Fruit fly (Drosophila melanogaster): Measurements from ENCODE around the gene gzl.

gzl gene

DNA sequence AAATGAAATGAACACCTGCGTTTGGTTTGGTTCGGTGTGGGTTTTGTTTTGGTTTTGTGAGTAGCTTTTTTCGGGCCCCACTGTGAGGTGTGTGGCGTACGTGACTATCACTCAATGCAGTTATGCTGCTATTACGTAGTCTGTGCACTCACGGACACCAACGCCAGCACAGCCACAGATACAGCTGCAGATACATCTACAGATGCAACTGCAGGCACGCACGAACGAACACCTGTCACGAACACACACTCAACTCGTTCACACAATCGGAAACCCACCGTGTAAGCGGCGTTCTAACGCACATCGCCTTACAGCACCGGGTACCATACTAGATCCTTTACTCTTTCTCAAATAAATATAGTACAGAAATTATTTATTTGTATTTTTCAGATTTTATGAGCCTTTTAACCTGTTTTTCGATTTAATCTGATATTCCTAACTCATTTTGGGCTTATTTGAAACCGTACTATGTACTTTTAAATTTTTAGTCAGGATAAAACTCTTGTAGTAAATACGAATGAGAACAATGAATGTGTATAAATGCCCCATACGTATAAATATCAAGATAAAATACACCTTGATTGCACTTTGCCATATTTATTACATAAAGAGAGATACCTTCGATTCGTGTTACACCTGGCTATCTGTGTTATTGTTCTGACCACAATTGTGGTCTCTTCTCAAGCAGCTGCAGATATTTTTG is 42.9 kb downstream of the gzl start:
- TF ChIP-seq CG7045 (GFP tag; optimal IDR thresholded peaks at IDR 0.05) (peak; percentile 30), CG5204 (GFP tag; optimal IDR thresholded peaks at IDR 0.05) (peak; percentile 6), CG1620 (GFP tag; optimal IDR thresholded peaks at IDR 0.05) (no peak), Mnt (GFP tag; optimal IDR thresholded peaks at IDR 0.05) (no peak)

DNA sequence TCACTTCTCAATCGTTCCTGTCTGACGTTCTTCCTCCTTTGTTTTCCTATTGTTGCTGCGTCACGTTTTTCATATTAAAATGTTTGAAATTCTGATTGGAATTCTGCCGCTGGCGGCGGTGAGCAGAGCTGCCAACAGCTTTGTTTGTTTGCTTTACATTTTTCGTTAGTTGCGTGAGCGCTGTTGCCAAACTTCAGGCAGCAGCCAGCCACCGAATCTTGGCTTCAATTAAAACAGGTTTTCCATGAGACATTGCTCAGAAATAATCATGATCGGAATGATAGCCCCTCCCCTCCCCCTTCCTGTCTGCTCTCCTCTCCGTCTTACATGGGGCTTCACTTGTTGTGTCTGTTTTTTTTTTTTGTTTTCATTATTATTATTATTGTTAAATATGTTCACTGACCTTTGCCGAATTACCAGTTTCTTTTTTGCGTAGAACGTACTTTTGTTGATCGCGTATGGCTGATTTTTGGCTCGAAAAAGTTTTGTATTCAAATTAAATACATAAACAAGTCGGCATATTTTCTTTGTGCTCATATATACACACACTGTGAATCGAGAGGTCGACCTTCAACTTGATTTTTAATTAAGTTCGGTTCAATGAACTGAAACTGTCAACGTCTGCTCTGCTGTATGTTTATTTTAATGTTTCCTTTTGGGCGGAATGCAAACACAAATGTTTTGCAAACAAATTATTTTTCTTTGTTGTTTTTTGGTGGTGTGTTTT is 43.6 kb downstream of the gzl start:
- TF ChIP-seq tj (GFP tag; optimal IDR thresholded peaks at IDR 0.05) (peak; percentile 4), bab1 (GFP tag; optimal IDR thresholded peaks at IDR 0.05) (no peak)

DNA sequence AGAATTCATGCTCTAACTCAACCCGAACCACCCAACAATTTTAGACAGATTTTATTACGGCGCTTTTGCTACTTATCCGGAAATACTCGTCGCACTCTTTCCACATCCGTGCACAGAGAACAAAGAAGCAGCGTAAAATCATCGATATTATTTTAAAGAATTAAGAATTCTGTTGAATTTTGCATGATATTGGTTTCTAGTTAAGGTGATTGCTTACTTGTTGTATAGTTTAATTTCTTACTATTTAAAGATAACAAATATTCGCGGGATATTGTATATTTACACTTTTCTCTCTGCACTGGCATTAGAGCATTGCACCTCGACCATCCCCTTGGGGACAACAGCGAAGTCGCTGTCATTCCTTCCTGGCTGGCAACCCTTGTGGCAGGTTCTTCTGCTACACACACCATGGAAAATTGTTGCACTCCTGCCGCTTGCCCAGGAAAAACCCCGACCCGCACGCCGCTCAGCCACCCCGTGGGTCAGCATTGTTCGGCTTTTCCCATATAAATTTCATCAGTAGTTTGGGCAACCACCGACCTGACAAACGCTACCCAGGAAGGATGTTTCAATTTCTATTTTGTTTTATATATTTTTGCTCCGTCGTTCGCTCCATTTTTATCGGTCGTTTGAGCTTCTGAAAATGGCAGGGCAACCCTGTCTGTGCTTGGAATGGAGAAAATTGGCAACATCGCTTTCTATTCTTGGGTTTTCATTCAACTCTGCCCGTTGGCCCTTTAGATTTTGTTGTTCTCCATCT is 45.1 kb downstream of the gzl start:
- no peak for TF ChIP-seq cic (GFP tag; optimal IDR thresholded peaks at IDR 0.05)
- TF ChIP-seq bab1 (GFP tag; optimal IDR thresholded peaks at IDR 0.05) = no peak
- peak; percentile 4 for TF ChIP-seq CG14711 (tag; optimal IDR thresholded peaks at IDR 0.05)

DNA sequence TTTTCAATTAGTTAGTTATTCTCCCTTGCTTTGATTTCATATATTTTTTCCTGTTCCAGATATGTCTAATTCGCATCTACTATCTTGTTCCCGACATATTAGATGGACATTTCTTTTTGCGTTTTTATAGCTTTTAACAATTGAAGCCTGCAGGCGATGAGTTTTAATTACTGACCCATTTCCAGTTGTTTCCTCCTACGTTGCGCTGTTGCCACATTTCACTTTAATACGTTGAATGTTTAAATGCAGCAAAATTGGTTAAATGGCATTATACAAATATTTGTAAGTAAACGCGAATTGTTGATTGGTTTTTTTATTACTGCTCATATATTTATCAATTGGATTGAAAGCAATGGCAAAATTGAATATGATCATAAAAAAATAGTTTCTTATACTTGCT is 46.2 kb downstream of the gzl start:
- no peak for TF ChIP-seq Hr96 (GFP tag; optimal IDR thresholded peaks at IDR 0.05)
- TF ChIP-seq CG33017 (tag; optimal IDR thresholded peaks at IDR 0.05) = no peak
- TF ChIP-seq CG14711 (tag; optimal IDR thresholded peaks at IDR 0.05) = no peak
- TF ChIP-seq CG7045 (GFP tag; optimal IDR thresholded peaks at IDR 0.05) = no peak
- TF ChIP-seq CG12768 (GFP tag; optimal IDR thresholded peaks at IDR 0.05) = no peak
- TF ChIP-seq Crg-1 (GFP tag; optimal IDR thresholded peaks at IDR 0.05) = no peak

DNA sequence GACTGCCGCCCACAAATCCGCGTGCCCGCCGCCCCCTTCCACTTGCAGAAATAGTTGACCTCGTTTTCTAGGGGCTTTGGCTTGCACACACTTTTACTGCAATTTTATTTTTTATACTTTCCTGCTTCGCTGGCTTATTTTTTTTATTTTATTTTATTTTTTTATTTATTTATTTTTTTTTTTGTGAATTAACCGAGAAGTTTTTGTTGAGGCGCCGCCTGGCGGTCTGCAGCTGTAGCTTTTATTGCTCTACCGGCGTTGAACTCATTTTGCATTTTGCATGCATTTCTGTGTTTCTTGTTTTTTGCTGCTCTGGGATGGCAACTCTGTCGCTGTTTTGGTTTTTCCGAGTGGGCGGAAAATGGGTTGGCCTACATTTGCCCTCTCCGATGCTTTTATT is 47.0 kb downstream of the gzl start:
- TF ChIP-seq tj (GFP tag; optimal IDR thresholded peaks at IDR 0.05) (peak; percentile 9), CG1620 (GFP tag; optimal IDR thresholded peaks at IDR 0.05) (no peak), Hr96 (GFP tag; optimal IDR thresholded peaks at IDR 0.05) (no peak), CG14711 (tag; optimal IDR thresholded peaks at IDR 0.05) (peak; percentile 53), CG11617 (GFP tag; optimal IDR thresholded peaks at IDR 0.05) (no peak), CG7045 (GFP tag; optimal IDR thresholded peaks at IDR 0.05) (no peak), cic (GFP tag; optimal IDR thresholded peaks at IDR 0.05) (no peak), kay (GFP tag; ENCODE audit: borderline replicate concordance) (no peak), Clk (GFP tag; optimal IDR thresholded peaks at IDR 0.05) (no peak), toe (GFP tag; optimal IDR thresholded peaks at IDR 0.05) (no peak), CG7101 (tag; optimal IDR thresholded peaks at IDR 0.05) (no peak), ovo (GFP tag; optimal IDR thresholded peaks at IDR 0.05) (no peak), pad (GFP tag; optimal IDR thresholded peaks at IDR 0.05) (no peak), CG12768 (GFP tag; optimal IDR thresholded peaks at IDR 0.05) (no peak), cnc (optimal IDR thresholded peaks at IDR 0.05) (no peak), CG5204 (GFP tag; optimal IDR thresholded peaks at IDR 0.05) (no peak), Crg-1 (GFP tag; optimal IDR thresholded peaks at IDR 0.05) (no peak), bab1 (GFP tag; optimal IDR thresholded peaks at IDR 0.05) (peak; percentile 11), CG33017 (tag; optimal IDR thresholded peaks at IDR 0.05) (no peak), Mnt (GFP tag; optimal IDR thresholded peaks at IDR 0.05) (no peak)

DNA sequence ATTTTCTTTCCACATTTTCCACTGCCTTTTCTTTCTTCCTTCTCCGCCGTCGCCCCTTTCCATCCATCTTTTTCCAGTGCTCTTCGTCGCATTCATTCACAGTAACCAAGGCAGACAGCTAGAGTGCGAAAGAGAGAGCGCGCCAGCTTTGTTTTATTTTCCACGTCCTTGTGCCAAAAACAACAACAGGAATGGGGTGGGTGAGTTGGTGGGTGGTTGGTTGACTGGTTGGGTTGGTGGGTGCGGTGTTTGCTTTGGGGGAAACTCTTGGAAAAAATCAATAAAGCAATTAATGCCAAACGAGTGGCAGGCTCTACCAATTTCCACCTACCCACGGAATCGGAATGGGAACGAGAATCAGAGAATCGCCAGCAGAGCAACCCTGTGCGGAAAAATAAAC is 47.5 kb downstream of the gzl start:
- TF ChIP-seq Mnt (GFP tag; optimal IDR thresholded peaks at IDR 0.05) = no peak
- TF ChIP-seq cnc (optimal IDR thresholded peaks at IDR 0.05) = no peak
- TF ChIP-seq Hr96 (GFP tag; optimal IDR thresholded peaks at IDR 0.05) = no peak
- TF ChIP-seq CG1620 (GFP tag; optimal IDR thresholded peaks at IDR 0.05) = no peak
- TF ChIP-seq CG12768 (GFP tag; optimal IDR thresholded peaks at IDR 0.05) = no peak
- no peak for TF ChIP-seq CG7045 (GFP tag; optimal IDR thresholded peaks at IDR 0.05)
- no peak for TF ChIP-seq ovo (GFP tag; optimal IDR thresholded peaks at IDR 0.05)
- TF ChIP-seq tj (GFP tag; optimal IDR thresholded peaks at IDR 0.05) = no peak
- TF ChIP-seq cic (GFP tag; optimal IDR thresholded peaks at IDR 0.05) = no peak
- no peak for TF ChIP-seq CG14711 (tag; optimal IDR thresholded peaks at IDR 0.05)
- TF ChIP-seq Crg-1 (GFP tag; optimal IDR thresholded peaks at IDR 0.05) = no peak
- TF ChIP-seq toe (GFP tag; optimal IDR thresholded peaks at IDR 0.05) = no peak
- no peak for TF ChIP-seq CG5204 (GFP tag; optimal IDR thresholded peaks at IDR 0.05)
- TF ChIP-seq CG7101 (tag; optimal IDR thresholded peaks at IDR 0.05) = no peak
- no peak for TF ChIP-seq Clk (GFP tag; optimal IDR thresholded peaks at IDR 0.05)
- no peak for TF ChIP-seq pad (GFP tag; optimal IDR thresholded peaks at IDR 0.05)
- no peak for TF ChIP-seq kay (GFP tag; ENCODE audit: borderline replicate concordance)
- no peak for TF ChIP-seq CG11617 (GFP tag; optimal IDR thresholded peaks at IDR 0.05)
- no peak for TF ChIP-seq bab1 (GFP tag; optimal IDR thresholded peaks at IDR 0.05)

DNA sequence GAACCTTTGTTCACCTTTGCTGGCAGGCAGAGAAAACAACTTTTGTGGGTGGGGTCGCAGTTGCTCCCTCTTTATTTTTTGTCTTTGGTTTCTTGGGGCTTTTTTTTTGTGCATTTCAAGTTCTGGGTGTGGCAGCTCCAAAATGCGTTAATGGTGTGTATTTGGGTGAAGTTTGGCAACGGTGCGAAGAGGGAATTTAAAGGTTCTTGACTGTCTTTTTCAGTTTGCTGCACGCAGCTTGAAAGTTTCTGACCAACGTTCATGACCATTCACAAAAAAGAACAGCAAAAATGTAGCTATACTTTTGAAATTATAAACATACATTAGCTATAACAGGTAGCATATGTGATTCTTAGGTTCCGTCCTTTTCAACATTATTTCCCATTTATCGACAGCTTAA is 49.6 kb downstream of the gzl start:
- no peak for TF ChIP-seq Crg-1 (GFP tag; optimal IDR thresholded peaks at IDR 0.05)
- TF ChIP-seq tj (GFP tag; optimal IDR thresholded peaks at IDR 0.05) = no peak
- no peak for TF ChIP-seq CG33017 (tag; optimal IDR thresholded peaks at IDR 0.05)
- TF ChIP-seq CG5204 (GFP tag; optimal IDR thresholded peaks at IDR 0.05) = no peak
- TF ChIP-seq CG12768 (GFP tag; optimal IDR thresholded peaks at IDR 0.05) = no peak
- no peak for TF ChIP-seq CG1620 (GFP tag; optimal IDR thresholded peaks at IDR 0.05)
- no peak for TF ChIP-seq kay (GFP tag; ENCODE audit: borderline replicate concordance)
- no peak for TF ChIP-seq cnc (optimal IDR thresholded peaks at IDR 0.05)
- TF ChIP-seq CG11617 (GFP tag; optimal IDR thresholded peaks at IDR 0.05) = no peak
- no peak for TF ChIP-seq Hr96 (GFP tag; optimal IDR thresholded peaks at IDR 0.05)
